Fruit fly (Drosophila melanogaster) whole organism, embryonic: ENCODE data around the gene EloB.

Experiments used
- BEAF-32 ChIP-seq: fragments of 200-800 bp; sonication (Bioruptor generic); optimal IDR thresholded peaks from 3 replicates; lab custom pipeline; 2017; ENCODE audit warnings: missing biosample characterization, missing genetic modification characterization, mild to moderate bottlenecking, moderate library complexity, missing genetic modification reagents
- CG11093 ChIP-seq: fragments of 200-800 bp; sonication (Bioruptor generic); IDR thresholded peaks from 3 replicates; pipeline ENCODE4 v1.3.6; 2022; ENCODE audit warnings: missing biosample characterization, missing genetic modification characterization
- CG1233 ChIP-seq: fragments of 200-800 bp; sonication (Bioruptor generic); optimal IDR thresholded peaks from 4 replicates; lab custom pipeline; 2018; ENCODE audit warnings: missing biosample characterization, mild to moderate bottlenecking, missing genetic modification characterization
- CG15696 ChIP-seq: fragments of 200-800 bp; sonication (Bioruptor generic); optimal IDR thresholded peaks from 2 replicates; lab custom pipeline; 2019; ENCODE audit warnings: missing biosample characterization, mild to moderate bottlenecking, missing genetic modification characterization, moderate library complexity
- CG17385 ChIP-seq: fragments of 200-800 bp; sonication (Bioruptor generic); optimal IDR thresholded peaks from 3 replicates; lab custom pipeline; 2018; ENCODE audit warnings: missing biosample characterization, mild to moderate bottlenecking, missing genetic modification characterization
- CG2202 ChIP-seq: fragments of 200-800 bp; sonication (Bioruptor generic); optimal IDR thresholded peaks from 2 replicates; lab custom pipeline; 2018; ENCODE audit warnings: missing biosample characterization, mild to moderate bottlenecking, missing genetic modification characterization
- CG30403 ChIP-seq: fragments of 200-800 bp; sonication (Bioruptor generic); optimal IDR thresholded peaks from 3 replicates; lab custom pipeline; 2016; ENCODE audit warnings: missing biosample characterization, missing genetic modification characterization
- CG31365 ChIP-seq: fragments of 200-800 bp; sonication (Bioruptor generic); optimal IDR thresholded peaks from 2 replicates; lab custom pipeline; 2018; ENCODE audit warnings: missing biosample characterization, mild to moderate bottlenecking, missing genetic modification characterization
- CG33213 ChIP-seq: fragments of 200-800 bp; sonication (Bioruptor generic); optimal IDR thresholded peaks from 3 replicates; lab custom pipeline; 2016; ENCODE audit warnings: missing biosample characterization, missing genetic modification characterization
- CG4854 ChIP-seq: fragments of 200-800 bp; sonication (Bioruptor generic); optimal IDR thresholded peaks from 2 replicates; lab custom pipeline; 2016; ENCODE audit warnings: missing biosample characterization, missing genetic modification characterization, inconsistent platforms
- CG6175 ChIP-seq: fragments of 200-800 bp; sonication (Bioruptor generic); IDR thresholded peaks from 3 replicates; pipeline ENCODE4 v1.3.6; 2022; ENCODE audit warnings: missing biosample characterization, missing genetic modification characterization
- CG6272 ChIP-seq: fragments of 200-800 bp; sonication (Bioruptor generic); IDR thresholded peaks from 2 replicates; pipeline ENCODE4 v1.3.6; 2022; ENCODE audit warnings: missing biosample characterization, missing genetic modification characterization
- CG6689 ChIP-seq: fragments of 200-800 bp; sonication (Bioruptor generic); IDR thresholded peaks from 2 replicates; pipeline ENCODE4 v1.3.6; 2022; ENCODE audit warnings: missing biosample characterization, missing genetic modification characterization
- CG9727 ChIP-seq: fragments of 200-800 bp; sonication (Bioruptor generic); optimal IDR thresholded peaks from 3 replicates; lab custom pipeline; 2017; ENCODE audit warnings: missing biosample characterization, mild to moderate bottlenecking, missing genetic modification characterization
- CG9797 ChIP-seq: fragments of 200-800 bp; sonication (Bioruptor generic); optimal IDR thresholded peaks from 3 replicates; lab custom pipeline; 2018; ENCODE audit warnings: missing biosample characterization, mild to moderate bottlenecking, missing genetic modification characterization
- CG9932 ChIP-seq: fragments of 200-800 bp; sonication (Bioruptor generic); IDR thresholded peaks from 2 replicates; pipeline ENCODE4 v1.3.6; 2022; ENCODE audit warnings: missing biosample characterization, missing genetic modification characterization
- D ChIP-seq, 2 experiments: fragments of 200-800 bp in 1 of 2; fragments of >200 bp in 1 of 2; sonication (Bioruptor generic) in 1 of 2; optimal IDR thresholded peaks; 2 replicates in 1 of 2; 3 replicates in 1 of 2; lab custom pipeline; 2017; ENCODE audit warnings: mild to moderate bottlenecking in 1 of 2, missing biosample characterization in 1 of 2, missing genetic modification characterization in 1 of 2, missing genetic modification reagents in 1 of 2
- Dll ChIP-seq: fragments of 200-800 bp; sonication (Bioruptor generic); IDR thresholded peaks from 4 replicates; pipeline ENCODE4 v1.3.6; 2022; ENCODE audit warnings: missing biosample characterization, missing genetic modification characterization; ENCODE audit not compliant: partially characterized antibody
- Fer3 ChIP-seq: fragments of 200-800 bp; sonication (Bioruptor generic); optimal IDR thresholded peaks from 2 replicates; lab custom pipeline; 2018; ENCODE audit warnings: missing biosample characterization, mild to moderate bottlenecking, missing genetic modification characterization, moderate library complexity
- Hey ChIP-seq: fragments of 200-800 bp; sonication (Bioruptor generic); optimal IDR thresholded peaks from 3 replicates; lab custom pipeline; 2018; ENCODE audit warnings: missing biosample characterization, mild to moderate bottlenecking, missing genetic modification characterization
- Lhr ChIP-seq: fragments of 200-800 bp; sonication (Bioruptor generic); optimal IDR thresholded peaks from 3 replicates; lab custom pipeline; 2017; ENCODE audit warnings: mild to moderate bottlenecking, missing biosample characterization, missing genetic modification reagents, missing genetic modification characterization
- NC2α ChIP-seq: fragments of 200-800 bp; sonication (Bioruptor generic); optimal IDR thresholded peaks from 2 replicates; lab custom pipeline; 2016; ENCODE audit warnings: missing biosample characterization, missing genetic modification characterization
- Oaz ChIP-seq: fragments of 200-800 bp; sonication (Bioruptor generic); IDR thresholded peaks from 2 replicates; pipeline ENCODE4 v1.3.6; 2022; ENCODE audit warnings: missing biosample characterization, missing genetic modification characterization
- Poxn ChIP-seq: fragments of 200-800 bp; sonication (Bioruptor generic); IDR thresholded peaks from 2 replicates; pipeline ENCODE4 v1.3.6; 2022; ENCODE audit warnings: missing biosample characterization, missing genetic modification characterization
- Sox102F ChIP-seq: fragments of 200-800 bp; sonication (Bioruptor generic); optimal IDR thresholded peaks from 2 replicates; lab custom pipeline; 2018; ENCODE audit warnings: missing biosample characterization, mild to moderate bottlenecking, missing genetic modification characterization, moderate library complexity
- Sry-β ChIP-seq: fragments of 200-800 bp; sonication (Bioruptor generic); optimal IDR thresholded peaks from 2 replicates; lab custom pipeline; 2018; ENCODE audit warnings: missing biosample characterization, mild to moderate bottlenecking, missing genetic modification characterization, moderate library complexity
- Taf1 ChIP-seq: fragments of 200-800 bp; sonication (Bioruptor generic); IDR thresholded peaks from 2 replicates; pipeline ENCODE4 v1.3.6; 2022; ENCODE audit warnings: missing biosample characterization, missing genetic modification characterization
- bab2 ChIP-seq: fragments of 200-800 bp; sonication (Bioruptor generic); optimal IDR thresholded peaks from 2 replicates; lab custom pipeline; 2016; ENCODE audit warnings: missing biosample characterization, missing genetic modification characterization
- bigmax ChIP-seq: fragments of 200-800 bp; sonication (Bioruptor generic); optimal IDR thresholded peaks from 2 replicates; lab custom pipeline; 2018; ENCODE audit warnings: missing biosample characterization, mild to moderate bottlenecking, missing genetic modification characterization
- ci ChIP-seq: fragments of 200-800 bp; sonication (Bioruptor generic); IDR thresholded peaks from 3 replicates; pipeline ENCODE4 v1.3.6; 2022; ENCODE audit warnings: missing biosample characterization, missing genetic modification characterization
- croc ChIP-seq: fragments of 200-800 bp; sonication (Bioruptor generic); conservative IDR thresholded peaks from 3 replicates; pipeline ENCODE4 v1.3.6; 2022; ENCODE audit warnings: missing biosample characterization, missing genetic modification characterization
- cwo ChIP-seq: fragments of 200-800 bp; sonication (Bioruptor generic); optimal IDR thresholded peaks from 3 replicates; lab custom pipeline; 2017; ENCODE audit warnings: missing biosample characterization, missing genetic modification characterization, mild to moderate bottlenecking, moderate library complexity, missing genetic modification reagents
- dati ChIP-seq: fragments of 200-800 bp; sonication (Bioruptor generic); IDR thresholded peaks from 2 replicates; pipeline ENCODE4 v1.3.6; 2022; ENCODE audit warnings: missing biosample characterization, missing genetic modification characterization
- eve ChIP-seq, 2 experiments: fragments of >200 bp; optimal IDR thresholded peaks; 2 replicates each; lab custom pipeline; 2017; ENCODE audit warnings: missing biosample characterization in 2 of 2, missing genetic modification characterization in 2 of 2
- fd96Cb ChIP-seq: fragments of 200-800 bp; sonication (Bioruptor generic); optimal IDR thresholded peaks from 2 replicates; lab custom pipeline; 2018; ENCODE audit warnings: missing biosample characterization, mild to moderate bottlenecking, missing genetic modification characterization, moderate library complexity
- gem ChIP-seq: fragments of 200-800 bp; sonication (Bioruptor generic); optimal IDR thresholded peaks from 2 replicates; lab custom pipeline; 2019; ENCODE audit warnings: missing biosample characterization, mild to moderate bottlenecking, missing genetic modification characterization, moderate library complexity
- gt ChIP-seq: fragments of 200-800 bp; sonication (Bioruptor generic); IDR thresholded peaks from 2 replicates; pipeline ENCODE4 v1.3.6; 2022; ENCODE audit warnings: missing biosample characterization, missing genetic modification characterization
- lola ChIP-seq, 3 experiments: fragments of >200 bp in 2 of 3; fragments of 200-800 bp in 1 of 3; sonication (Bioruptor generic) in 1 of 3; optimal IDR thresholded peaks; 2 replicates each; lab custom pipeline; 2017 to 2019; ENCODE audit warnings: missing biosample characterization in 3 of 3, missing genetic modification characterization in 3 of 3, mild to moderate bottlenecking in 1 of 3, moderate library complexity in 1 of 3
- luna ChIP-seq: fragments of 200-800 bp; sonication (Bioruptor generic); optimal IDR thresholded peaks from 2 replicates; lab custom pipeline; 2016; ENCODE audit warnings: missing biosample characterization, missing genetic modification characterization
- onecut ChIP-seq: fragments of 200-800 bp; sonication (Bioruptor generic); IDR thresholded peaks from 2 replicates; pipeline ENCODE4 v1.3.6; 2022; ENCODE audit warnings: missing biosample characterization, missing genetic modification characterization
- pita ChIP-seq: fragments of 200-800 bp; sonication (Bioruptor generic); optimal IDR thresholded peaks from 2 replicates; lab custom pipeline; 2017; ENCODE audit warnings: missing biosample characterization, mild to moderate bottlenecking, missing genetic modification characterization
- pum ChIP-seq: fragments of 200-800 bp; sonication (Bioruptor generic); optimal IDR thresholded peaks from 2 replicates; lab custom pipeline; 2016; ENCODE audit warnings: missing biosample characterization, missing genetic modification characterization
- ro ChIP-seq: fragments of 200-800 bp; sonication (Bioruptor generic); IDR thresholded peaks from 2 replicates; pipeline ENCODE4 v1.3.6; 2022; ENCODE audit warnings: missing biosample characterization, missing genetic modification characterization
- tll ChIP-seq, 2 experiments: fragments of 200-800 bp in 1 of 2; fragments of >200 bp in 1 of 2; sonication (Bioruptor generic) in 1 of 2; optimal IDR thresholded peaks; 2 replicates each; lab custom pipeline; 2017 to 2019; ENCODE audit warnings: missing biosample characterization in 2 of 2, missing genetic modification characterization in 2 of 2, mild to moderate bottlenecking in 1 of 2, moderate library complexity in 1 of 2
- tup ChIP-seq: fragments of 200-800 bp; sonication (Bioruptor generic); optimal IDR thresholded peaks from 2 replicates; lab custom pipeline; 2016; ENCODE audit warnings: missing biosample characterization, mild to moderate bottlenecking, missing genetic modification characterization, moderate library complexity
- tx ChIP-seq: fragments of 200-800 bp; sonication (Bioruptor generic); optimal IDR thresholded peaks from 2 replicates; lab custom pipeline; 2016; ENCODE audit warnings: missing biosample characterization, missing genetic modification characterization

The EloB gene

DNA sequence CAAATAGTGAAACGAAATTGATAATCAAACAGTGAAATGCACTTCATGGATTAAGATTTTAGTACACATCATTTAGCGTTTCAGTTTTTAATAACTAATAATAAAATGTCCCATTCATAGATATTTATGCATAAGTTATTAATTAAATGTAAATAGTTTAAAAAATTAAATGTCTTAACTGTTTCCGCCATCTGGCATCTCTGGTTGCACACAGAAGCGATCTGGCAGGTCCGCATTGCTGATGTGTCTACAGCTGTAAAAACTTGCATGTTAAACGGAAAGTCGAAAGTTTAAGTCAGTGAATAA, 8.8 kb upstream of the EloB start, which contains the start of gene Srp72 (continued):
- no peak for TF ChIP-seq D (optimal IDR thresholded peaks at IDR 0.05; lab: Kevin White, UChicago)
- TF ChIP-seq D (GFP tag; optimal IDR thresholded peaks at IDR 0.05; lab: Kevin White, UChicago) = peak; percentile 5
- peak; percentile 41 for TF ChIP-seq Sox102F (GFP tag; lab: Kevin White, UChicago)
- no peak for TF ChIP-seq CG2202 (tag; lab: Kevin White, UChicago)
- peak; percentile 10 for TF ChIP-seq cwo (GFP tag; lab: Kevin White, UChicago)
- peak; percentile 26 for TF ChIP-seq Lhr (GFP tag; lab: Kevin White, UChicago)

DNA sequence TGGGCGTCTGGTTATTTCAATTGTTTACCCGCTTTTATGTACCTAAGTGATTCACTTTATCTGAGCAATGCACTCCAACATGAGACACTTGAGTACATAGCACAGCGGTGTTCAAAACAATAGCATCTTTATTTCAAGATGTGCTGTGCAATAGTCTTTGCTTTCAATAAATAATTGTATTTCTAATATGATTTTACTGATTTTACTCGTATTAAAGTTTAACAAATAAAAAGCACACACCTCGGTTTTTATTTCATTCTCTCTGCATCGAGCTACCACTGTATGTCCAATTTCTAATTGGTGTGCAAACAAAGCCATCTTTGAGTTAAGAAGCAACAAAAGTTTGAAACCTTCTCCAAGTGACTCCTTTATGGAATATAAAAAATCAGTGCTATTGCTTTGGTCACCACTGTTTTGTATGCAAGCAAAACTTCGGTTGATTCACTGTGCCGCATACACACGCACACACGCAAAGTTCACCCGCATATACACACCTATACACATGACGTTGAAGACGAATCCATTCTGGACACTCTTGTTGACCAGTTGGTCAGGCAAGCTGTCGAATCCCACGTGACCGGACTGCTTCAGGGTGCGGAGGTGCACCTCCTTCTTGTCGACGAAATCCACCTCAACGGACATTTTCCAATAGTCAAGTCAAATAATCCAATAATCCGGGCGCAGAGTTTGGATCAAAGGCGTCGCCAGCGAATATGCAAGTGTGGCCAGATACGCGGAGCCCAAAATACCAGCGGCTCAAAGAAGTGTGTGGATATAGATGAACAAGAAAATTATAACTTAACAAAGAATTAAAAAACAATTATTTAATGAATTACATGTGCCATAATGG, 8.2 kb upstream of the EloB start, which contains the start of gene Septin2:
Gene Septin2, minus strand, starts transcription at position 727 of the 850 bp plus-strand sequence.
- peak; percentile 68 for TF ChIP-seq CG9797 (GFP tag; lab: Kevin White, UChicago)
- TF ChIP-seq Fer3 = peak; percentile 69
- peak; percentile 81 for TF ChIP-seq CG30403 (GFP tag; lab: Kevin White, UChicago)
- peak; percentile 89 for TF ChIP-seq CG9727
- no peak for TF ChIP-seq ro (GFP tag; lab: Robert Waterston, UW)
- TF ChIP-seq ci = peak; percentile 63; the same call in 2 of the 3 replicates
- TF ChIP-seq fd96Cb (tag; lab: Kevin White, UChicago) = peak; percentile 85
- TF ChIP-seq pum (GFP tag; lab: Kevin White, UChicago) = peak; percentile 56
- no peak for TF ChIP-seq BEAF-32
- peak; percentile 70 for TF ChIP-seq CG15696
- TF ChIP-seq bigmax = no peak
- peak; percentile 88 for TF ChIP-seq gem (tag; lab: Kevin White, UChicago)
- peak; percentile 31; the same call in 1 of the 3 replicates for TF ChIP-seq CG11093
- no peak for TF ChIP-seq CG9932 (GFP tag; lab: Robert Waterston, UW)
- TF ChIP-seq Hey (tag; lab: Kevin White, UChicago) = no peak
- TF ChIP-seq luna = no peak
- peak; percentile 47 for TF ChIP-seq tx (GFP tag; lab: Kevin White, UChicago)
- peak; percentile 77 for TF ChIP-seq CG17385
- TF ChIP-seq Dll (GFP tag; lab: Robert Waterston, UW) = no peak
- TF ChIP-seq gt = no peak
- no peak for TF ChIP-seq eve (GFP tag; optimal IDR thresholded peaks at IDR 0.05; lab: Kevin White, UChicago)
- peak; percentile 75 for TF ChIP-seq CG6689 (GFP tag; lab: Robert Waterston, UW)
- peak; percentile 76 for TF ChIP-seq bab2 (GFP tag; lab: Kevin White, UChicago)
- TF ChIP-seq tll (GFP tag; optimal IDR thresholded peaks at IDR 0.05; lab: Kevin White, UChicago) = no peak
- TF ChIP-seq lola (GFP tag; optimal IDR thresholded peaks at IDR 0.05; lab: Kevin White, UChicago) = peak in 1 of 3 experiments; percentile 83
- TF ChIP-seq Poxn (GFP tag; lab: Robert Waterston, UW) = no peak
- peak; percentile 51; the same call in 1 of the 2 replicates for TF ChIP-seq CG6272 (GFP tag; lab: Robert Waterston, UW)
- peak; percentile 57; the same call in 1 of the 3 replicates for TF ChIP-seq croc (GFP tag; lab: Robert Waterston, UW)
- TF ChIP-seq NC2α = peak; percentile 46
- TF ChIP-seq pita (GFP tag; lab: Kevin White, UChicago) = no peak
- TF ChIP-seq CG6175 (GFP tag; lab: Robert Waterston, UW) = no peak
- TF ChIP-seq dati (GFP tag; lab: Robert Waterston, UW) = no peak
- peak; percentile 24 for TF ChIP-seq CG31365 (tag; lab: Kevin White, UChicago)
- peak; percentile 58 for TF ChIP-seq CG33213
- peak; percentile 55 for TF ChIP-seq tup (GFP tag; lab: Kevin White, UChicago)
- TF ChIP-seq CG4854 (GFP tag; lab: Kevin White, UChicago) = peak; percentile 65
- TF ChIP-seq onecut (GFP tag; lab: Robert Waterston, UW) = peak; percentile 19; the same call in 1 of the 2 replicates
- peak; percentile 36 for TF ChIP-seq Sry-β (GFP tag; lab: Kevin White, UChicago)
- TF ChIP-seq Oaz (GFP tag; lab: Robert Waterston, UW) = no peak
- peak; percentile 84 for TF ChIP-seq CG1233 (GFP tag; lab: Kevin White, UChicago)
- TF ChIP-seq Taf1 (GFP tag; lab: Robert Waterston, UW) = no peak
